Fruit fly (Drosophila melanogaster) whole organism, embryonic: Measurements from ENCODE around the gene Vm32E.

ENCODE experiments used
- BEAF-32 ChIP-seq: fragments of 200-800 bp; sonication (Bioruptor generic); optimal IDR thresholded peaks from 3 replicates; lab custom pipeline; 2017; ENCODE audit warnings: missing biosample characterization, missing genetic modification characterization, mild to moderate bottlenecking, moderate library complexity, missing genetic modification reagents
- CG10267 ChIP-seq: fragments of 200-800 bp; sonication (Bioruptor generic); optimal IDR thresholded peaks from 2 replicates; lab custom pipeline; 2018; ENCODE audit warnings: missing biosample characterization, mild to moderate bottlenecking, missing genetic modification characterization, moderate library complexity
- CG10274 ChIP-seq: fragments of 200-800 bp; sonication (Bioruptor generic); optimal IDR thresholded peaks from 3 replicates; lab custom pipeline; 2017; ENCODE audit warnings: missing biosample characterization, mild to moderate bottlenecking, missing genetic modification characterization
- CG12071 ChIP-seq: fragments of 200-800 bp; sonication (Bioruptor generic); optimal IDR thresholded peaks from 3 replicates; lab custom pipeline; 2018; ENCODE audit warnings: missing biosample characterization, mild to moderate bottlenecking, missing genetic modification characterization
- CG12299 ChIP-seq: fragments of 200-800 bp; sonication (Bioruptor generic); optimal IDR thresholded peaks from 2 replicates; lab custom pipeline; 2018; ENCODE audit warnings: missing biosample characterization, mild to moderate bottlenecking, missing genetic modification characterization
- CG13123 ChIP-seq: fragments of 200-800 bp; sonication (Bioruptor generic); optimal IDR thresholded peaks from 2 replicates; lab custom pipeline; 2016; ENCODE audit warnings: missing biosample characterization, missing genetic modification characterization
- CG13775 ChIP-seq: fragments of 200-800 bp; sonication (Bioruptor generic); optimal IDR thresholded peaks from 3 replicates; lab custom pipeline; 2017; ENCODE audit warnings: missing biosample characterization, mild to moderate bottlenecking, missing genetic modification characterization
- CG14710 ChIP-seq: fragments of 200-800 bp; sonication (Bioruptor generic); optimal IDR thresholded peaks from 3 replicates; lab custom pipeline; 2019; ENCODE audit warnings: missing biosample characterization, mild to moderate bottlenecking, missing genetic modification characterization, moderate library complexity
- CG15601 ChIP-seq: fragments of 200-800 bp; sonication (Bioruptor generic); optimal IDR thresholded peaks from 3 replicates; lab custom pipeline; 2019; ENCODE audit warnings: missing biosample characterization, mild to moderate bottlenecking, missing genetic modification characterization, moderate library complexity
- CG17829 ChIP-seq: fragments of 200-800 bp; optimal IDR thresholded peaks from 2 replicates; lab custom pipeline; 2019; ENCODE audit warnings: missing biosample characterization, mild to moderate bottlenecking, missing genetic modification characterization, moderate library complexity
- CG18599 ChIP-seq: fragments of 200-800 bp; sonication (Bioruptor generic); optimal IDR thresholded peaks from 3 replicates; lab custom pipeline; 2017; ENCODE audit warnings: missing biosample characterization, missing genetic modification characterization, mild to moderate bottlenecking, moderate library complexity, missing genetic modification reagents
- CG18619 ChIP-seq: fragments of 200-800 bp; sonication (Bioruptor generic); optimal IDR thresholded peaks from 3 replicates; lab custom pipeline; 2017; ENCODE audit warnings: missing biosample characterization, mild to moderate bottlenecking, missing genetic modification characterization
- CG2116 ChIP-seq: fragments of 200-800 bp; sonication (Bioruptor generic); optimal IDR thresholded peaks from 3 replicates; lab custom pipeline; 2018; ENCODE audit warnings: missing biosample characterization, mild to moderate bottlenecking, missing genetic modification characterization
- CG2678 ChIP-seq: fragments of 200-800 bp; sonication (Bioruptor generic); optimal IDR thresholded peaks from 3 replicates; lab custom pipeline; 2019; ENCODE audit warnings: missing biosample characterization, mild to moderate bottlenecking, missing genetic modification characterization, moderate library complexity
- CG30020 ChIP-seq: fragments of 200-800 bp; optimal IDR thresholded peaks from 2 replicates; lab custom pipeline; 2019; ENCODE audit warnings: missing biosample characterization, mild to moderate bottlenecking, missing genetic modification characterization, moderate library complexity
- CG32767 ChIP-seq: fragments of 200-800 bp; sonication (Bioruptor generic); IDR thresholded peaks from 2 replicates; pipeline ENCODE4 v1.3.6; 2022; ENCODE audit warnings: missing biosample characterization, missing genetic modification characterization
- CG34224 ChIP-seq: fragments of 200-800 bp; sonication (Bioruptor generic); IDR thresholded peaks from 3 replicates; pipeline ENCODE4 v1.3.6; 2022; ENCODE audit warnings: missing biosample characterization, missing genetic modification characterization; ENCODE audit not compliant: partially characterized antibody
- CG34422 ChIP-seq: fragments of 200-800 bp; sonication (Bioruptor generic); IDR thresholded peaks from 3 replicates; pipeline ENCODE4 v1.3.6; 2022; ENCODE audit warnings: missing biosample characterization, missing genetic modification characterization
- CG42726 ChIP-seq: fragments of 200-800 bp; sonication (Bioruptor generic); IDR thresholded peaks from 2 replicates; pipeline ENCODE4 v1.3.6; 2022; ENCODE audit warnings: missing biosample characterization, missing genetic modification characterization; ENCODE audit not compliant: partially characterized antibody
- CG4424 ChIP-seq: fragments of 200-800 bp; sonication (Bioruptor generic); optimal IDR thresholded peaks from 3 replicates; lab custom pipeline; 2016; ENCODE audit warnings: missing biosample characterization, missing genetic modification characterization
- CG8765 ChIP-seq: fragments of 200-800 bp; sonication (Bioruptor generic); IDR thresholded peaks from 2 replicates; pipeline ENCODE4 v1.3.6; 2022; ENCODE audit warnings: missing biosample characterization, missing genetic modification characterization
- CG9727 ChIP-seq: fragments of 200-800 bp; sonication (Bioruptor generic); optimal IDR thresholded peaks from 3 replicates; lab custom pipeline; 2017; ENCODE audit warnings: missing biosample characterization, mild to moderate bottlenecking, missing genetic modification characterization
- CG9797 ChIP-seq: fragments of 200-800 bp; sonication (Bioruptor generic); optimal IDR thresholded peaks from 3 replicates; lab custom pipeline; 2018; ENCODE audit warnings: missing biosample characterization, mild to moderate bottlenecking, missing genetic modification characterization
- CG9932 ChIP-seq: fragments of 200-800 bp; sonication (Bioruptor generic); IDR thresholded peaks from 2 replicates; pipeline ENCODE4 v1.3.6; 2022; ENCODE audit warnings: missing biosample characterization, missing genetic modification characterization
- Dll ChIP-seq: fragments of 200-800 bp; sonication (Bioruptor generic); IDR thresholded peaks from 4 replicates; pipeline ENCODE4 v1.3.6; 2022; ENCODE audit warnings: missing biosample characterization, missing genetic modification characterization; ENCODE audit not compliant: partially characterized antibody
- Doc3 ChIP-seq: fragments of 200-800 bp; sonication (Bioruptor generic); IDR thresholded peaks from 3 replicates; pipeline ENCODE4 v1.3.6; 2022; ENCODE audit warnings: missing biosample characterization, missing genetic modification characterization; ENCODE audit not compliant: partially characterized antibody
- HLH4C ChIP-seq: fragments of 200-800 bp; sonication (Bioruptor generic); IDR thresholded peaks from 3 replicates; pipeline ENCODE4 v1.3.6; 2022; ENCODE audit warnings: missing biosample characterization, missing genetic modification characterization; ENCODE audit not compliant: partially characterized antibody
- Hmr ChIP-seq: fragments of 200-800 bp; sonication (Bioruptor generic); optimal IDR thresholded peaks from 3 replicates; lab custom pipeline; 2017; ENCODE audit warnings: mild to moderate bottlenecking, missing biosample characterization, missing genetic modification reagents, missing genetic modification characterization
- Max ChIP-seq: fragments of 200-800 bp; sonication (Bioruptor generic); optimal IDR thresholded peaks from 2 replicates; lab custom pipeline; 2016; ENCODE audit warnings: missing biosample characterization, mild to moderate bottlenecking, missing genetic modification characterization
- Opbp ChIP-seq: fragments of 200-800 bp; sonication (Bioruptor generic); IDR thresholded peaks from 3 replicates; pipeline ENCODE4 v1.3.6; 2022; ENCODE audit warnings: missing biosample characterization, missing genetic modification characterization; ENCODE audit not compliant: partially characterized antibody
- Vsx1 ChIP-seq: fragments of 200-800 bp; sonication (Bioruptor generic); optimal IDR thresholded peaks from 2 replicates; lab custom pipeline; 2017; ENCODE audit warnings: missing biosample characterization, mild to moderate bottlenecking, missing genetic modification characterization, missing genetic modification reagents
- caup ChIP-seq: fragments of 200-800 bp; sonication (Bioruptor generic); optimal IDR thresholded peaks from 3 replicates; lab custom pipeline; 2017; ENCODE audit warnings: missing biosample characterization, mild to moderate bottlenecking, missing genetic modification characterization, moderate library complexity; ENCODE audit not compliant: severe bottlenecking
- esg ChIP-seq: fragments of 200-800 bp; sonication (Bioruptor generic); conservative IDR thresholded peaks from 2 replicates; pipeline ENCODE4 v1.3.6; 2022; ENCODE audit warnings: missing biosample characterization, missing genetic modification characterization
- exex ChIP-seq: fragments of 200-800 bp; sonication (Bioruptor generic); optimal IDR thresholded peaks from 4 replicates; lab custom pipeline; 2018; ENCODE audit warnings: missing biosample characterization, mild to moderate bottlenecking, missing genetic modification characterization, moderate library complexity
- gfzf ChIP-seq: fragments of 200-800 bp; sonication (Bioruptor generic); optimal IDR thresholded peaks from 2 replicates; lab custom pipeline; 2016; ENCODE audit warnings: missing biosample characterization, mild to moderate bottlenecking, missing genetic modification characterization, moderate library complexity
- hb ChIP-seq: fragments of 200-800 bp; sonication (Bioruptor generic); IDR thresholded peaks from 3 replicates; pipeline ENCODE4 v1.3.6; 2022; ENCODE audit warnings: missing biosample characterization, missing genetic modification characterization; ENCODE audit not compliant: partially characterized antibody
- hbn ChIP-seq: fragments of 200-800 bp; sonication (Bioruptor generic); IDR thresholded peaks from 2 replicates; pipeline ENCODE4 v1.3.6; 2022; ENCODE audit warnings: missing biosample characterization, missing genetic modification characterization; ENCODE audit not compliant: partially characterized antibody
- nerfin-1 ChIP-seq: fragments of 200-800 bp; sonication (Bioruptor generic); optimal IDR thresholded peaks from 3 replicates; lab custom pipeline; 2019; ENCODE audit warnings: missing biosample characterization, mild to moderate bottlenecking, missing genetic modification characterization, moderate library complexity
- nerfin-2 ChIP-seq: fragments of 200-800 bp; sonication (Bioruptor generic); IDR thresholded peaks from 2 replicates; pipeline ENCODE4 v1.3.6; 2022; ENCODE audit warnings: missing biosample characterization, missing genetic modification characterization; ENCODE audit not compliant: partially characterized antibody
- pum ChIP-seq: fragments of 200-800 bp; sonication (Bioruptor generic); optimal IDR thresholded peaks from 2 replicates; lab custom pipeline; 2016; ENCODE audit warnings: missing biosample characterization, missing genetic modification characterization
- rib ChIP-seq: fragments of 200-800 bp; sonication (Bioruptor generic); IDR thresholded peaks from 2 replicates; pipeline ENCODE4 v1.3.6; 2022; ENCODE audit warnings: missing biosample characterization, missing genetic modification characterization
- tio ChIP-seq: fragments of 200-800 bp; sonication (Bioruptor generic); optimal IDR thresholded peaks from 2 replicates; lab custom pipeline; 2017; ENCODE audit warnings: missing biosample characterization, missing genetic modification characterization, inconsistent platforms
- tx ChIP-seq: fragments of 200-800 bp; sonication (Bioruptor generic); optimal IDR thresholded peaks from 2 replicates; lab custom pipeline; 2016; ENCODE audit warnings: missing biosample characterization, missing genetic modification characterization
- vnd ChIP-seq: fragments of 200-800 bp; sonication (Bioruptor generic); IDR thresholded peaks from 3 replicates; pipeline ENCODE4 v1.3.6; 2022; ENCODE audit warnings: missing biosample characterization, missing genetic modification characterization; ENCODE audit not compliant: partially characterized antibody
- zen ChIP-seq: fragments of 200-800 bp; sonication (Bioruptor generic); optimal IDR thresholded peaks from 3 replicates; lab custom pipeline; 2018; ENCODE audit warnings: missing biosample characterization, mild to moderate bottlenecking, missing genetic modification characterization, moderate library complexity

Vm32E gene

dm6 chr2L:11130151-11131008, 41.1 kb downstream of the Vm32E start, which contains the start of the genes RfC38 and CG4751 (continued):
- TF ChIP-seq vnd (GFP tag; lab: Robert Waterston, UW) (peak; percentile 57; the same call in 1 of the 3 replicates), CG17829 (tag; lab: Kevin White, UChicago) (peak; percentile 47), CG10267 (tag; lab: Kevin White, UChicago) (peak; percentile 56), CG12299 (tag; lab: Kevin White, UChicago) (no peak), CG15601 (tag; lab: Kevin White, UChicago) (no peak), tio (no peak), esg (GFP tag; lab: Robert Waterston, UW) (no peak), nerfin-1 (tag; lab: Kevin White, UChicago) (peak; percentile 39), CG18599 (GFP tag; lab: Kevin White, UChicago) (no peak), hbn (GFP tag; lab: Robert Waterston, UW) (peak; percentile 53), CG9797 (GFP tag; lab: Kevin White, UChicago) (peak; percentile 87), gfzf (GFP tag; lab: Kevin White, UChicago) (peak; percentile 89), CG2678 (tag; lab: Kevin White, UChicago) (no peak), Vsx1 (no peak), Max (GFP tag; lab: Kevin White, UChicago) (peak; percentile 2), Dll (GFP tag; lab: Robert Waterston, UW) (peak; percentile 84), CG9727 (peak; percentile 3), CG34224 (peak; percentile 65; the same call in 2 of the 3 replicates), nerfin-2 (GFP tag; lab: Robert Waterston, UW) (peak; percentile 44; the same call in 1 of the 2 replicates), caup (GFP tag; lab: Kevin White, UChicago) (no peak), CG42726 (GFP tag; lab: Robert Waterston, UW) (peak; percentile 52; the same call in 1 of the 2 replicates), CG12071 (GFP tag; lab: Kevin White, UChicago) (no peak), Hmr (GFP tag; lab: Kevin White, UChicago) (no peak), Opbp (GFP tag; lab: Robert Waterston, UW) (peak; percentile 43; the same call in 2 of the 3 replicates), hb (GFP tag; lab: Robert Waterston, UW) (peak; percentile 64; the same call in 1 of the 3 replicates), CG32767 (GFP tag; lab: Robert Waterston, UW) (0 out of 2 replicates have a peak, but pooled peaks have one; percentile 8), CG4424 (GFP tag; lab: Kevin White, UChicago) (peak; percentile 15), tx (GFP tag; lab: Kevin White, UChicago) (no peak), CG13123 (no peak), HLH4C (GFP tag; lab: Robert Waterston, UW) (peak; percentile 67), CG2116 (peak; percentile 73), pum (no peak), CG34422 (GFP tag; lab: Robert Waterston, UW) (peak; percentile 67; the same call in 1 of the 3 replicates), Doc3 (peak; percentile 73), exex (tag; lab: Kevin White, UChicago) (peak; percentile 37), CG8765 (GFP tag; lab: Robert Waterston, UW) (no peak), rib (GFP tag; lab: Robert Waterston, UW) (0 out of 2 replicates have a peak, but pooled peaks have one; percentile 22), zen (tag; lab: Kevin White, UChicago) (peak; percentile 73), CG30020 (tag; lab: Kevin White, UChicago) (peak; percentile 29), CG14710 (tag; lab: Kevin White, UChicago) (peak; percentile 65), CG13775 (GFP tag; lab: Kevin White, UChicago) (peak; percentile 31), CG18619 (GFP tag; lab: Kevin White, UChicago) (no peak), CG9932 (GFP tag; lab: Robert Waterston, UW) (0 out of 2 replicates have a peak, but pooled peaks have one; percentile 13), CG10274 (no peak), BEAF-32 (GFP tag; lab: Kevin White, UChicago) (peak; percentile 73)
